Fruit fly (Drosophila melanogaster): ENCODE data around the gene CAH8.

The CAH8 gene

DNA sequence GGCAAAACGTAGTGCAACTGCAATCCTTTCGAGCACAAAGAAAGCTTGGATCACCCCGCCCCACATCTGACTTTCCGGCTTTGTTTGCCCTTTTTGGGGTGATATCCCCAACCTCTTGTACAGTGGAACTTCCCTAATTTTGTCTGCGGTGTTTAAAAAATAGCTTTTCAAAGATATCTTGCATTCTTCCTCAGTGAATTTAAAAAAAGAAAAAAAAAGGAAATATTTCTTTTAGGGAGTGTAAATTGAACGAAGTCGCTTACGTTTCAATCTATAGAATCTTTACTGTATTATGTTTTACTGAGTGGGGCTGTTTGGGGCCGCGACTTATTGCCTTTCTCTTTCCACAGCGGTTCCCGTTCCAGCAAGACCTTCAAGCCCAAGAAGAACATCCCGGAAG lies 32.1 kb upstream of the CAH8 start (continued):
- TF ChIP-seq Ets65A (GFP tag): no peak
- no peak for TF ChIP-seq CG10462 (GFP tag; optimal IDR thresholded peaks at IDR 0.05)
- peak; percentile 69 for TF ChIP-seq CG11085 (GFP tag; IDR thresholded peaks at IDR 0.05)
- TF ChIP-seq lmd (GFP tag; IDR thresholded peaks at IDR 0.05): peak; percentile 84
- TF ChIP-seq CG1233 (GFP tag; optimal IDR thresholded peaks at IDR 0.05): peak; percentile 12
- TF ChIP-seq bsh (GFP tag; optimal IDR thresholded peaks at IDR 0.05): peak in 1 of 2 experiments; percentile 63
- TF ChIP-seq chinmo (GFP tag; IDR thresholded peaks at IDR 0.05; ENCODE audit: partially characterized antibody): no peak
- no peak for TF ChIP-seq CG14860 (GFP tag; IDR thresholded peaks at IDR 0.05; ENCODE audit: partially characterized antibody)
- TF ChIP-seq CG4282 (GFP tag; optimal IDR thresholded peaks at IDR 0.05): no peak
- peak; percentile 30; the same call in 1 of the 2 replicates for TF ChIP-seq CG10959 (GFP tag; IDR thresholded peaks at IDR 0.05)
- peak; percentile 80 for TF ChIP-seq Atf6 (GFP tag; IDR thresholded peaks at IDR 0.05)
- TF ChIP-seq Gsc (GFP tag; IDR thresholded peaks at IDR 0.05): no peak
- no peak for TF ChIP-seq ato (GFP tag; IDR thresholded peaks at IDR 0.05; ENCODE audit: partially characterized antibody)
- TF ChIP-seq gsb (GFP tag; IDR thresholded peaks at IDR 0.05): peak; percentile 79
- no peak for TF ChIP-seq CG2199 (GFP tag; IDR thresholded peaks at IDR 0.05)
- no peak for TF ChIP-seq pfk (GFP tag; optimal IDR thresholded peaks at IDR 0.05)
- no peak for TF ChIP-seq fru (optimal IDR thresholded peaks at IDR 0.05)
- no peak for TF ChIP-seq Sox100B (GFP tag; optimal IDR thresholded peaks at IDR 0.05)
- TF ChIP-seq CG34224 (GFP tag; IDR thresholded peaks at IDR 0.05; ENCODE audit: partially characterized antibody): no peak
- peak; percentile 37 for TF ChIP-seq luna (GFP tag; optimal IDR thresholded peaks at IDR 0.05)
- peak; percentile 52 for TF ChIP-seq tx (GFP tag; optimal IDR thresholded peaks at IDR 0.05)
- TF ChIP-seq Ptx1 (GFP tag; IDR thresholded peaks at IDR 0.05): peak; percentile 84
- peak; percentile 41 for TF ChIP-seq dmrt11E (tag; optimal IDR thresholded peaks at IDR 0.05)
- TF ChIP-seq prd (optimal IDR thresholded peaks at IDR 0.05): no peak
- TF ChIP-seq prd (GFP tag; IDR thresholded peaks at IDR 0.05): peak; percentile 82
- no peak for TF ChIP-seq CG10147 (GFP tag; optimal IDR thresholded peaks at IDR 0.05)
- TF ChIP-seq CG17912 (GFP tag; optimal IDR thresholded peaks at IDR 0.05): no peak
- peak; percentile 90 for TF ChIP-seq vvl (GFP tag; IDR thresholded peaks at IDR 0.05)
- TF ChIP-seq CG18476 (GFP tag; optimal IDR thresholded peaks at IDR 0.05): peak; percentile 0
- TF ChIP-seq gcm (GFP tag; optimal IDR thresholded peaks at IDR 0.05): peak; percentile 4
- TF ChIP-seq Sox102F (GFP tag; optimal IDR thresholded peaks at IDR 0.05): no peak
- peak; percentile 69 for TF ChIP-seq CG10366 (GFP tag; IDR thresholded peaks at IDR 0.05)
- no peak for TF ChIP-seq ftz-f1 (GFP tag; optimal IDR thresholded peaks at IDR 0.05)
- TF ChIP-seq Hey (tag; optimal IDR thresholded peaks at IDR 0.05): no peak
- peak; percentile 84 for TF ChIP-seq Rfx (GFP tag; IDR thresholded peaks at IDR 0.05)
- TF ChIP-seq CG8478 (optimal IDR thresholded peaks at IDR 0.05): no peak
- TF ChIP-seq Usf (GFP tag; optimal IDR thresholded peaks at IDR 0.05): no peak
- TF ChIP-seq CG4424 (GFP tag; optimal IDR thresholded peaks at IDR 0.05): peak; percentile 41
- TF ChIP-seq CG32772 (GFP tag; IDR thresholded peaks at IDR 0.05): peak; percentile 79
- TF ChIP-seq Jarid2 (GFP tag; optimal IDR thresholded peaks at IDR 0.05): no peak
- no peak for TF ChIP-seq slp2 (GFP tag; optimal IDR thresholded peaks at IDR 0.05)
- TF ChIP-seq CG17568 (GFP tag; optimal IDR thresholded peaks at IDR 0.05): no peak
- TF ChIP-seq CG16863 (GFP tag; optimal IDR thresholded peaks at IDR 0.05): peak; percentile 47
- peak; percentile 64 for TF ChIP-seq onecut (GFP tag; IDR thresholded peaks at IDR 0.05)
- peak; percentile 67 for TF ChIP-seq esg (GFP tag; conservative IDR thresholded peaks at IDR 0.05)
- no peak for TF ChIP-seq ac (GFP tag; optimal IDR thresholded peaks at IDR 0.05)
- TF ChIP-seq MTF-1 (GFP tag; optimal IDR thresholded peaks at IDR 0.05; ENCODE audit: borderline replicate concordance): no peak
- TF ChIP-seq CG18599 (GFP tag; optimal IDR thresholded peaks at IDR 0.05): peak; percentile 70
- no peak for TF ChIP-seq btn (GFP tag; optimal IDR thresholded peaks at IDR 0.05)
- no peak for TF ChIP-seq dimm (GFP tag; IDR thresholded peaks at IDR 0.05)
- TF ChIP-seq pb (GFP tag; optimal IDR thresholded peaks at IDR 0.05): peak; percentile 42
- peak; percentile 60; the same call in 1 of the 2 replicates for TF ChIP-seq Taf1 (GFP tag; IDR thresholded peaks at IDR 0.05)
- TF ChIP-seq pros (GFP tag; optimal IDR thresholded peaks at IDR 0.05): no peak

Measured in whole organism, embryonic.